Worm (Caenorhabditis elegans) whole organism, early embryonic: ENCODE measurements around the gene gcy-37.

Experiments used
- aly-1 ChIP-seq: sonication (generic microtip); optimal IDR thresholded peaks from 2 replicates; lab custom pipeline; 2016; ENCODE audit warnings: missing genetic modification characterization, missing compliant biosample characterization
- ceh-36 ChIP-seq: sonication (generic microtip); optimal IDR thresholded peaks from 2 replicates; lab custom pipeline; 2016; ENCODE audit warnings: missing genetic modification characterization, inconsistent platforms, missing compliant biosample characterization
- pes-1 ChIP-seq: fragments of 200-800 bp; sonication (Bioruptor generic); IDR thresholded peaks from 2 replicates; pipeline ENCODE4 v1.3.6; 2022; ENCODE audit warnings: missing genetic modification reagents, missing genetic modification characterization, missing compliant biosample characterization
- scrt-1 ChIP-seq: fragments of 200-800 bp; sonication (Bioruptor generic); IDR thresholded peaks from 2 replicates; pipeline ENCODE4 v1.3.6; 2022; ENCODE audit warnings: missing genetic modification characterization, missing compliant biosample characterization
- tbx-11 ChIP-seq: fragments of 200-800 bp; sonication (Bioruptor generic); IDR thresholded peaks from 2 replicates; pipeline ENCODE4 v1.3.6; 2022; ENCODE audit warnings: missing genetic modification characterization, missing compliant biosample characterization

ce11 chrIV:2128761-2129160 lies 30.2 kb downstream of the gcy-37 start, which contains the start of gene grl-20:
- TF ChIP-seq aly-1 (tag; lab: Kevin White, UChicago) (no peak), scrt-1 (GFP tag; lab: Robert Waterston, UW) (no peak), tbx-11 (no peak), ceh-36 (tag; lab: Kevin White, UChicago) (no peak), pes-1 (GFP tag; lab: Robert Waterston, UW) (no peak)
